Worm (Caenorhabditis elegans) whole organism, L2 larva: ENCODE data around the gene nspc-19.

Experiments
- C34F6.9 ChIP-seq: fragments of 150-350 bp; optimal IDR thresholded peaks from 2 replicates; lab custom pipeline; 2014; ENCODE audit warnings: missing biosample characterization, missing genetic modification characterization
- F13H6.1 ChIP-seq: sonication (generic microtip); optimal IDR thresholded peaks from 2 replicates; lab custom pipeline; 2016; ENCODE audit warnings: missing genetic modification characterization, missing compliant biosample characterization
- R02D3.7 ChIP-seq: fragments of 150-350 bp; optimal IDR thresholded peaks from 2 replicates; lab custom pipeline; 2014; ENCODE audit warnings: missing biosample characterization, missing genetic modification characterization
- Y55F3AM.14 ChIP-seq: fragments of 200-800 bp; sonication (Bioruptor generic); optimal IDR thresholded peaks from 2 replicates; lab custom pipeline; 2018; ENCODE audit warnings: mild to moderate bottlenecking, missing genetic modification characterization, missing compliant biosample characterization
- ZK546.5 ChIP-seq: sonication (generic microtip); optimal IDR thresholded peaks from 2 replicates; lab custom pipeline; 2017; ENCODE audit warnings: missing biosample characterization, missing genetic modification characterization
- alr-1 ChIP-seq: fragments of 150-350 bp; optimal IDR thresholded peaks from 2 replicates; lab custom pipeline; 2014; ENCODE audit warnings: missing biosample characterization, missing genetic modification characterization
- aly-2 ChIP-seq: fragments of 150-350 bp; optimal IDR thresholded peaks from 2 replicates; lab custom pipeline; 2014; ENCODE audit warnings: missing biosample characterization, missing genetic modification characterization
- ama-1 ChIP-seq: fragments of 150-350 bp; optimal IDR thresholded peaks from 2 replicates; lab custom pipeline; 2018; ENCODE audit warnings: inconsistent platforms
- blmp-1 ChIP-seq: sonication (generic microtip); optimal IDR thresholded peaks from 2 replicates; lab custom pipeline; 2017; ENCODE audit warnings: missing genetic modification characterization, mild to moderate bottlenecking, missing compliant biosample characterization, antibody characterized with exemption, moderate library complexity; ENCODE audit not compliant: insufficient read depth
- ceh-16 ChIP-seq: fragments of 150-350 bp; optimal IDR thresholded peaks from 2 replicates; lab custom pipeline; 2014; ENCODE audit warnings: missing biosample characterization, missing genetic modification characterization
- ceh-82 ChIP-seq: fragments of 150-350 bp; optimal IDR thresholded peaks from 2 replicates; lab custom pipeline; 2014; ENCODE audit warnings: missing biosample characterization, missing genetic modification characterization
- crh-2 ChIP-seq: sonication (generic microtip); optimal IDR thresholded peaks from 2 replicates; lab custom pipeline; 2017; ENCODE audit warnings: missing biosample characterization, missing genetic modification characterization
- dmd-4 ChIP-seq: sonication (generic microtip); optimal IDR thresholded peaks from 2 replicates; lab custom pipeline; 2017; ENCODE audit warnings: missing biosample characterization, missing genetic modification characterization
- egl-27 ChIP-seq: sonication (generic microtip); optimal IDR thresholded peaks from 3 replicates; lab custom pipeline; 2017; ENCODE audit warnings: missing biosample characterization, missing genetic modification reagents, missing genetic modification characterization
- elt-1 ChIP-seq: fragments of 150-350 bp; optimal IDR thresholded peaks from 2 replicates; lab custom pipeline; 2014; ENCODE audit warnings: missing biosample characterization, missing genetic modification characterization
- elt-3 ChIP-seq: sonication (generic microtip); optimal IDR thresholded peaks from 2 replicates; lab custom pipeline; 2017; ENCODE audit warnings: missing biosample characterization, missing genetic modification characterization
- fos-1 ChIP-seq: fragments of 150-350 bp; optimal IDR thresholded peaks from 2 replicates; lab custom pipeline; 2014; ENCODE audit warnings: missing biosample characterization, missing genetic modification characterization
- gmeb-1 ChIP-seq: fragments of 150-350 bp; optimal IDR thresholded peaks from 2 replicates; lab custom pipeline; 2014; ENCODE audit warnings: missing biosample characterization, missing genetic modification characterization
- lin-11 ChIP-seq: fragments of 150-350 bp; sonication (generic microtip); optimal IDR thresholded peaks from 2 replicates; lab custom pipeline; 2014; ENCODE audit warnings: missing biosample characterization, missing genetic modification characterization, inconsistent platforms, mixed read lengths
- lin-13 ChIP-seq: fragments of 150-350 bp; optimal IDR thresholded peaks from 2 replicates; lab custom pipeline; 2014; ENCODE audit warnings: missing biosample characterization, missing genetic modification reagents, missing genetic modification characterization
- lin-39 ChIP-seq: fragments of 150-350 bp; optimal IDR thresholded peaks from 2 replicates; lab custom pipeline; 2014; ENCODE audit warnings: missing biosample characterization, missing genetic modification reagents, missing genetic modification characterization
- lsy-2 ChIP-seq, 2 experiments: fragments of 150-350 bp in 1 of 2; sonication (generic microtip) in 1 of 2; optimal IDR thresholded peaks; 2 replicates each; lab custom pipeline; 2014 to 2017; ENCODE audit warnings: missing biosample characterization in 2 of 2, missing genetic modification characterization in 2 of 2
- mab-5 ChIP-seq: fragments of 150-350 bp; optimal IDR thresholded peaks from 2 replicates; lab custom pipeline; 2014; ENCODE audit warnings: missing biosample characterization, missing genetic modification characterization
- mbf-1 ChIP-seq: sonication (generic microtip); optimal IDR thresholded peaks from 2 replicates; lab custom pipeline; 2017; ENCODE audit warnings: missing biosample characterization, missing genetic modification characterization
- mdl-1 ChIP-seq, 2 experiments: fragments of 150-350 bp in 1 of 2; sonication (generic microtip) in 1 of 2; optimal IDR thresholded peaks; 2 replicates each; lab custom pipeline; 2017; ENCODE audit warnings: missing biosample characterization in 2 of 2, missing genetic modification characterization in 2 of 2
- nhr-10 ChIP-seq: sonication (generic microtip); optimal IDR thresholded peaks from 2 replicates; lab custom pipeline; 2017; ENCODE audit warnings: missing biosample characterization, missing genetic modification characterization
- nhr-11 ChIP-seq: fragments of 150-350 bp; optimal IDR thresholded peaks from 2 replicates; lab custom pipeline; 2014; ENCODE audit warnings: missing biosample characterization, missing genetic modification characterization
- nhr-12 ChIP-seq: fragments of 150-350 bp; optimal IDR thresholded peaks from 2 replicates; lab custom pipeline; 2014; ENCODE audit warnings: missing biosample characterization, missing genetic modification characterization
- nhr-129 ChIP-seq: fragments of 150-350 bp; optimal IDR thresholded peaks from 2 replicates; lab custom pipeline; 2014; ENCODE audit warnings: missing biosample characterization, missing genetic modification characterization
- nhr-21 ChIP-seq: fragments of 150-350 bp; optimal IDR thresholded peaks from 2 replicates; lab custom pipeline; 2014; ENCODE audit warnings: missing biosample characterization, missing genetic modification characterization
- nhr-23 ChIP-seq: fragments of 150-350 bp; optimal IDR thresholded peaks from 2 replicates; lab custom pipeline; 2014; ENCODE audit warnings: missing biosample characterization, missing genetic modification reagents, missing genetic modification characterization
- nhr-237 ChIP-seq: fragments of 150-350 bp; optimal IDR thresholded peaks from 2 replicates; lab custom pipeline; 2014; ENCODE audit warnings: missing biosample characterization, missing genetic modification characterization
- nhr-25 ChIP-seq: fragments of 150-350 bp; sonication (generic microtip); optimal IDR thresholded peaks from 3 replicates; lab custom pipeline; 2014; ENCODE audit warnings: missing biosample characterization, missing genetic modification characterization
- nhr-6 ChIP-seq: fragments of 150-350 bp; optimal IDR thresholded peaks from 2 replicates; lab custom pipeline; 2014; ENCODE audit warnings: missing biosample characterization, missing genetic modification characterization
- nhr-77 ChIP-seq: fragments of 150-350 bp; optimal IDR thresholded peaks from 2 replicates; lab custom pipeline; 2014; ENCODE audit warnings: missing biosample characterization, missing genetic modification characterization
- peb-1 ChIP-seq: fragments of 150-350 bp; optimal IDR thresholded peaks from 2 replicates; lab custom pipeline; 2014; ENCODE audit warnings: missing biosample characterization, missing genetic modification characterization
- sem-4 ChIP-seq: fragments of 150-350 bp; optimal IDR thresholded peaks from 2 replicates; lab custom pipeline; 2014; ENCODE audit warnings: missing biosample characterization, missing genetic modification reagents, missing genetic modification characterization
- skn-1 ChIP-seq: sonication (generic microtip); optimal IDR thresholded peaks from 2 replicates; lab custom pipeline; 2017; ENCODE audit warnings: missing biosample characterization, missing genetic modification characterization
- sma-3 ChIP-seq: sonication (generic microtip); optimal IDR thresholded peaks from 2 replicates; lab custom pipeline; 2016; ENCODE audit warnings: missing genetic modification reagents, missing genetic modification characterization, missing compliant biosample characterization
- sma-9 ChIP-seq, 2 experiments: fragments of 150-350 bp in 1 of 2; sonication (generic microtip) in 1 of 2; optimal IDR thresholded peaks; 2 replicates each; lab custom pipeline; 2014 to 2016; ENCODE audit warnings: missing genetic modification characterization in 2 of 2, mild to moderate bottlenecking in 1 of 2, missing biosample characterization in 1 of 2, missing compliant biosample characterization in 1 of 2, missing genetic modification reagents in 1 of 2, moderate library complexity in 1 of 2
- snpc-4 ChIP-seq: fragments of 150-350 bp; optimal IDR thresholded peaks from 2 replicates; lab custom pipeline; 2014; ENCODE audit warnings: missing biosample characterization, missing genetic modification characterization
- unc-39 ChIP-seq: fragments of 150-350 bp; optimal IDR thresholded peaks from 2 replicates; lab custom pipeline; 2014; ENCODE audit warnings: missing biosample characterization, missing genetic modification characterization
- unc-55 ChIP-seq: fragments of 150-350 bp; sonication (generic microtip); optimal IDR thresholded peaks from 3 replicates; lab custom pipeline; 2014; ENCODE audit warnings: missing biosample characterization, missing genetic modification reagents, missing genetic modification characterization
- unc-62 ChIP-seq: fragments of 150-350 bp; optimal IDR thresholded peaks from 2 replicates; lab custom pipeline; 2014; ENCODE audit warnings: missing biosample characterization, missing genetic modification reagents, missing genetic modification characterization
- zag-1 ChIP-seq: fragments of 150-350 bp; optimal IDR thresholded peaks from 2 replicates; lab custom pipeline; 2014; ENCODE audit warnings: missing biosample characterization, missing genetic modification characterization
- ztf-1 ChIP-seq: fragments of 200-800 bp; sonication (Bioruptor generic); conservative IDR thresholded peaks from 2 replicates; pipeline ENCODE4 v1.3.6; 2022; ENCODE audit warnings: missing genetic modification characterization, missing compliant biosample characterization
- ztf-11 ChIP-seq: sonication (generic microtip); optimal IDR thresholded peaks from 2 replicates; lab custom pipeline; 2017; ENCODE audit warnings: missing biosample characterization, missing genetic modification characterization
- ztf-4 ChIP-seq: fragments of 150-350 bp; optimal IDR thresholded peaks from 2 replicates; lab custom pipeline; 2014; ENCODE audit warnings: missing biosample characterization, missing genetic modification characterization

The nspc-19 gene

DNA sequence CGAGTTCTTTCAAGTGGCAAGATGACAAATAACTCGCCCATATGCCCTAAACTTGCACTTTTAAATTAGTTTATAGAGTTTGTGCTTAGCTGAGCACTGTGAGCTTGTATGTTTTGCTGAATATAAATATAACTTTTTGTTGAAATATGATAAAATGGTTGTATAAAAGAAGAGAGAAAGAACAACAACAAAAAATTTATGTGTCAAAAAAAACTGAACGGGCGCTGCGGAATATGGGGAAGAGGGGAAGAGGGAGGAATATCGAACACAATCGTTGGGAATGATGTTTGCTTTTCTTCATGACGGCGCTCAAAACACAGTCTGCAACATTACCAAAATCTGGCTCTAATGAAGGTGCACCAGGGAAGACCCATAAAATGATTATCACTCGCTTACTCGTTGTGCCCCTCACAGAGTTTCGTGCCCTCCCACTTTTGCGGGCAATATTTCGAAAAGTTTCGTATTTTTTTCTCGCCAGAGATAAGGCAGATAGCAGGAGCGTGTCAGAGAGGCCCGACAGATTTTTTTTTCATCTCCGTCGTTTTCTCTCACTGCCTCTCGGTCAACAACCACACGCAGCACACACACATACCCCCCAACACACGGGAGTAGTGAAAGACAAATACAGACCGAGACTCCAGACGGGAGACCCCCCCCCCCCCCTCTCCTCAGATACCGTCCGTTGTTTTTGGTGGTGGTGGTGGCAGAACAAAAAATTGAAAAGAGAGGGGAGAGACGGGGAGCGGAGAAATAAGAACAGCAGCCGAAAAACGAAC lies 22.7 kb upstream of the nspc-19 start (continued):
- no peak for TF ChIP-seq nhr-12 (tag; lab: Kevin White, UChicago)
- TF ChIP-seq nhr-23: no peak
- TF ChIP-seq sma-3 (GFP tag; lab: Kevin White, UChicago): peak; percentile 24
- no peak for TF ChIP-seq alr-1

DNA sequence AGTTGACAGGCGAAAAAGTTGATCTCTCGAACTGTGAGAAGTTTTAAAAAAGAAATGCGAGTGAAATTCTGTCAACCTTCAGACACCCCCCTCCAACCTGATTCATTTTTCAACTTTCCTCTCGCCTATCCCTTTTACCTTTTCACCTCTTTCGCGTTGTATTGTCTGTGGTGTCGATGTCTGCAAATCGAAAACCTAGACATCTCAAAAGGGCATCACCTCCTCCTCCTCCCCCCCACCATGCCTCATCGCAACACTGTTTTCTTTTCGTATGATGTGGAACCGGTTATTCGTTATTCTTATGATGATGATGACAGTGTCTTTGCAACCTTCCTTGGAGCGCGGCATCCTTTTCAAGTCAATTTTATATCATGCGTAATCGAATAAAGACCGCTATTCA lies 20.5 kb upstream of the nspc-19 start:
- TF ChIP-seq nhr-10 (tag; lab: Kevin White, UChicago) (no peak), aly-2 (tag; lab: Kevin White, UChicago) (no peak), ztf-1 (no peak), nhr-6 (tag; lab: Kevin White, UChicago) (peak; percentile 51), dmd-4 (tag; lab: Kevin White, UChicago) (no peak), ceh-16 (tag; lab: Kevin White, UChicago) (peak; percentile 47), lin-13 (GFP tag; lab: Kevin White, UChicago) (no peak), ztf-11 (tag; lab: Kevin White, UChicago) (no peak), sem-4 (peak; percentile 26), gmeb-1 (no peak), R02D3.7 (no peak), unc-39 (tag; lab: Kevin White, UChicago) (no peak), nhr-129 (peak; percentile 53), mab-5 (no peak), zag-1 (no peak), nhr-25 (peak; percentile 94), mdl-1 (tag; optimal IDR thresholded peaks at IDR 0.05; lab: Kevin White, UChicago) (no peak), nhr-12 (tag; lab: Kevin White, UChicago) (no peak), C34F6.9 (no peak), elt-3 (tag; lab: Kevin White, UChicago) (no peak), lin-39 (tag; lab: Kevin White, UChicago) (no peak), nhr-21 (tag; lab: Kevin White, UChicago) (peak; percentile 83), egl-27 (tag; lab: Kevin White, UChicago) (peak; percentile 54), alr-1 (no peak), F13H6.1 (tag; lab: Kevin White, UChicago) (peak; percentile 46), ztf-4 (tag; lab: Kevin White, UChicago) (no peak), lin-11 (tag; lab: Kevin White, UChicago) (no peak), unc-62 (GFP tag; lab: Kevin White, UChicago) (no peak), ZK546.5 (tag; lab: Kevin White, UChicago) (no peak), lsy-2 (tag; optimal IDR thresholded peaks at IDR 0.05; lab: Kevin White, UChicago) (no peak), sma-3 (GFP tag; lab: Kevin White, UChicago) (peak; percentile 69), Y55F3AM.14 (no peak), nhr-237 (tag; lab: Kevin White, UChicago) (no peak), blmp-1 (peak; percentile 97), skn-1 (tag; lab: Kevin White, UChicago) (no peak), peb-1 (tag; lab: Kevin White, UChicago) (no peak), sma-9 (GFP tag; optimal IDR thresholded peaks at IDR 0.05; lab: Kevin White, UChicago) (peak; percentile 80), sma-9 (tag; optimal IDR thresholded peaks at IDR 0.05; lab: Kevin White, UChicago) (no peak), crh-2 (tag; lab: Kevin White, UChicago) (no peak), fos-1 (tag; lab: Kevin White, UChicago) (peak; percentile 43), elt-1 (tag; lab: Kevin White, UChicago) (no peak), mbf-1 (tag; lab: Kevin White, UChicago) (no peak), ama-1 (lab: Kevin White, UChicago) (no peak), nhr-11 (no peak), unc-55 (GFP tag; lab: Kevin White, UChicago) (no peak), nhr-77 (tag; lab: Kevin White, UChicago) (no peak), snpc-4 (tag; lab: Kevin White, UChicago) (no peak), ceh-82 (tag; lab: Kevin White, UChicago) (no peak), nhr-23 (no peak)
